In genomic region chrX:3517141-3517540, ce11 we compare ENCODE assay signal across 2 worm cellular contexts.
TF ChIP-seq lines count a peak whose summit lies in the region.

No protein-coding gene starts in this region.

TF ChIP-seq in whole organism, L1 larva, 84 proteins besides CTCF, POLR2A, EP300 and RAD21:
- TF ChIP-seq ztf-4 (tag; optimal IDR thresholded peaks at IDR 0.05; lab: Kevin White, UChicago) (no peak), nhr-20 (tag; optimal IDR thresholded peaks at IDR 0.05; lab: Kevin White, UChicago) (no peak), lin-14 (GFP tag; optimal IDR thresholded peaks at IDR 0.05; lab: Kevin White, UChicago) (peak; percentile 60), tbx-2 (tag; optimal IDR thresholded peaks at IDR 0.05; lab: Kevin White, UChicago) (no peak), nhr-47 (tag; optimal IDR thresholded peaks at IDR 0.05; lab: Kevin White, UChicago) (peak; percentile 19), egl-13 (tag; optimal IDR thresholded peaks at IDR 0.05; lab: Kevin White, UChicago) (peak; percentile 39), nhr-71 (tag; optimal IDR thresholded peaks at IDR 0.05; lab: Kevin White, UChicago) (peak; percentile 38), unc-86 (tag; optimal IDR thresholded peaks at IDR 0.05; lab: Kevin White, UChicago) (peak; percentile 89)

TF ChIP-seq in whole organism, L2 larva, 48 proteins besides CTCF, POLR2A, EP300 and RAD21:
- TF ChIP-seq nhr-237 (tag; optimal IDR thresholded peaks at IDR 0.05; lab: Kevin White, UChicago) (no peak), unc-55 (GFP tag; optimal IDR thresholded peaks at IDR 0.05; lab: Kevin White, UChicago) (peak; percentile 13)
TF ChIP-seq in whole organism, L2 larva: peak in this region for 1.
